Comparison of ENCODE assay signal across 1 fruit fly cellular context in genomic region chr3L:4229365-4229967, dm6.
TF ChIP-seq lines count a peak whose summit lies in the region.

No protein-coding gene starts in this region.

TF ChIP-seq in whole organism, embryonic, 481 proteins besides CTCF, POLR2A, EP300 and RAD21 (continued from another document):
- no peak for TF ChIP-seq Awh (GFP tag; IDR thresholded peaks at IDR 0.05; lab: Robert Waterston, UW)
- no peak for TF ChIP-seq ham (GFP tag; IDR thresholded peaks at IDR 0.05; lab: Robert Waterston, UW)
- no peak for TF ChIP-seq NK7.1 (GFP tag; optimal IDR thresholded peaks at IDR 0.05; lab: Kevin White, UChicago)
- TF ChIP-seq psq (GFP tag; optimal IDR thresholded peaks at IDR 0.05; lab: Kevin White, UChicago): no peak
- peak; percentile 12 for TF ChIP-seq phol (tag; optimal IDR thresholded peaks at IDR 0.05; lab: Kevin White, UChicago)
- TF ChIP-seq Hr78 (GFP tag; optimal IDR thresholded peaks at IDR 0.05; lab: Kevin White, UChicago): no peak
- no peak for TF ChIP-seq Lhr (GFP tag; optimal IDR thresholded peaks at IDR 0.05; lab: Kevin White, UChicago)
- TF ChIP-seq pan (optimal IDR thresholded peaks at IDR 0.05; lab: Kevin White, UChicago): no peak
- TF ChIP-seq pan (GFP tag; optimal IDR thresholded peaks at IDR 0.05 in 1 of 2, IDR thresholded peaks at IDR 0.05 in 1 of 2): no peak
- TF ChIP-seq E2f2 (GFP tag; IDR thresholded peaks at IDR 0.05; lab: Robert Waterston, UW): no peak
- TF ChIP-seq bcd (GFP tag; optimal IDR thresholded peaks at IDR 0.05; lab: Kevin White, UChicago): no peak
- peak; percentile 64 for TF ChIP-seq onecut (GFP tag; IDR thresholded peaks at IDR 0.05; lab: Robert Waterston, UW)
- peak; percentile 4 for TF ChIP-seq CG18262 (tag; optimal IDR thresholded peaks at IDR 0.05; lab: Kevin White, UChicago)
- TF ChIP-seq CG4707 (GFP tag; optimal IDR thresholded peaks at IDR 0.05; lab: Kevin White, UChicago): no peak
- TF ChIP-seq Med (GFP tag; lab: Kevin White, UChicago): peak; percentile 19
- no peak for TF ChIP-seq gsb-n (tag; optimal IDR thresholded peaks at IDR 0.05; lab: Kevin White, UChicago)
- peak; percentile 3 for TF ChIP-seq CG1603 (tag; optimal IDR thresholded peaks at IDR 0.05; lab: Kevin White, UChicago)
- TF ChIP-seq nerfin-1 (tag; optimal IDR thresholded peaks at IDR 0.05; lab: Kevin White, UChicago): no peak
- TF ChIP-seq CoRest (tag; optimal IDR thresholded peaks at IDR 0.05; lab: Kevin White, UChicago): no peak
- peak in 1 of 2 experiments; percentile 14 for TF ChIP-seq bsh (GFP tag; optimal IDR thresholded peaks at IDR 0.05; lab: Kevin White, UChicago)
- no peak for TF ChIP-seq CG14965 (GFP tag; optimal IDR thresholded peaks at IDR 0.05; lab: Kevin White, UChicago; ENCODE audit: borderline replicate concordance)
- TF ChIP-seq CG6683 (GFP tag; optimal IDR thresholded peaks at IDR 0.05; lab: Kevin White, UChicago): no peak
- no peak for TF ChIP-seq CG10543 (GFP tag; optimal IDR thresholded peaks at IDR 0.05; lab: Kevin White, UChicago)
- no peak for TF ChIP-seq gcm (GFP tag; optimal IDR thresholded peaks at IDR 0.05; lab: Kevin White, UChicago)
- TF ChIP-seq Bgb (GFP tag; IDR thresholded peaks at IDR 0.05; lab: Robert Waterston, UW; ENCODE audit: partially characterized antibody): no peak
- TF ChIP-seq Atf3 (GFP tag; optimal IDR thresholded peaks at IDR 0.05; lab: Kevin White, UChicago): no peak
- peak; percentile 9 for TF ChIP-seq Sox102F (GFP tag; optimal IDR thresholded peaks at IDR 0.05; lab: Kevin White, UChicago)
- no peak for TF ChIP-seq TFAM (GFP tag; optimal IDR thresholded peaks at IDR 0.05; lab: Kevin White, UChicago)
